Worm (Caenorhabditis elegans): ENCODE results near the gene C50B8.4.

C50B8.4 gene

ce11 chrV:13571714-13572258 is at the start of gene C50B8.4:
C50B8.4 (plus strand) TSS chrV:13572012.
- no peak for TF ChIP-seq W03F9.2 (tag; optimal IDR thresholded peaks at IDR 0.05)
- no peak for TF ChIP-seq dao-5 (tag; optimal IDR thresholded peaks at IDR 0.05)
- no peak for TF ChIP-seq him-1 (tag; optimal IDR thresholded peaks at IDR 0.05)

ce11 chrV:13523194-13523593 is 48.6 kb upstream of the C50B8.4 start, which contains the start of gene R11G10.3:
R11G10.3 (plus strand) TSS chrV:13523494.
- no peak for TF ChIP-seq him-1 (tag; optimal IDR thresholded peaks at IDR 0.05)
- no peak for TF ChIP-seq W03F9.2 (tag; optimal IDR thresholded peaks at IDR 0.05)
- TF ChIP-seq dao-5 (tag; optimal IDR thresholded peaks at IDR 0.05), result no peak

ce11 chrV:13529165-13529564 is 42.6 kb upstream of the C50B8.4 start:
- TF ChIP-seq him-1 (tag; optimal IDR thresholded peaks at IDR 0.05), result no peak
- no peak for TF ChIP-seq W03F9.2 (tag; optimal IDR thresholded peaks at IDR 0.05)
- TF ChIP-seq dao-5 (tag; optimal IDR thresholded peaks at IDR 0.05), result no peak

- TF ChIP-seq him-1 (tag; optimal IDR thresholded peaks at IDR 0.05) (no peak), W03F9.2 (tag; optimal IDR thresholded peaks at IDR 0.05) (no peak)
These were observed 41.1 kb upstream of the C50B8.4 start, which contains the start of gene ttr-44 for ce11 chrV:13530698-13531097. ttr-44 (minus strand) TSS chrV:13530744.

ce11 chrV:13532469-13532868 is 39.3 kb upstream of the C50B8.4 start:
- no peak for TF ChIP-seq W03F9.2 (tag; optimal IDR thresholded peaks at IDR 0.05)
- TF ChIP-seq him-1 (tag; optimal IDR thresholded peaks at IDR 0.05), result no peak
- TF ChIP-seq dao-5 (tag; optimal IDR thresholded peaks at IDR 0.05), result no peak

- TF ChIP-seq dao-5 (tag; optimal IDR thresholded peaks at IDR 0.05), result no peak
- TF ChIP-seq him-1 (tag; optimal IDR thresholded peaks at IDR 0.05), result no peak
- no peak for TF ChIP-seq W03F9.2 (tag; optimal IDR thresholded peaks at IDR 0.05)
These were observed 35.7 kb upstream of the C50B8.4 start, which contains the start of gene frpr-5 for ce11 chrV:13536058-13536579. frpr-5 (minus strand) TSS chrV:13536108.

ce11 chrV:13551601-13552000 is 20.2 kb upstream of the C50B8.4 start, which contains the start of the genes C56A3.4 and C56A3.5:
C56A3.4 (minus strand) TSS chrV:13551754.
C56A3.5 (plus strand) TSS chrV:13551967.
- peak; percentile 54 for TF ChIP-seq W03F9.2 (tag; optimal IDR thresholded peaks at IDR 0.05)
- TF ChIP-seq dao-5 (tag; optimal IDR thresholded peaks at IDR 0.05), result no peak

ce11 chrV:13556297-13556696 is 15.5 kb upstream of the C50B8.4 start, which contains the start of gene C56A3.6:
C56A3.6 (minus strand) TSS chrV:13556397.
- TF ChIP-seq him-1 (tag; optimal IDR thresholded peaks at IDR 0.05) (no peak), dao-5 (tag; optimal IDR thresholded peaks at IDR 0.05) (no peak), W03F9.2 (tag; optimal IDR thresholded peaks at IDR 0.05) (no peak)

ce11 chrV:13556746-13557145 is 15.1 kb upstream of the C50B8.4 start, which contains the start of gene cav-2:
cav-2 (plus strand) TSS chrV:13557104.
- TF ChIP-seq dao-5 (tag; optimal IDR thresholded peaks at IDR 0.05) (no peak), W03F9.2 (tag; optimal IDR thresholded peaks at IDR 0.05) (peak; percentile 84), him-1 (tag; optimal IDR thresholded peaks at IDR 0.05) (peak; percentile 64)

ce11 chrV:13559978-13560377 is 11.8 kb upstream of the C50B8.4 start, which contains the start of gene C56A3.8:
C56A3.8 (plus strand) TSS chrV:13560278.
- no peak for TF ChIP-seq W03F9.2 (tag; optimal IDR thresholded peaks at IDR 0.05)
- no peak for TF ChIP-seq him-1 (tag; optimal IDR thresholded peaks at IDR 0.05)
- TF ChIP-seq dao-5 (tag; optimal IDR thresholded peaks at IDR 0.05), result no peak

- no peak for TF ChIP-seq W03F9.2 (tag; optimal IDR thresholded peaks at IDR 0.05)
These were observed 9.1 kb upstream of the C50B8.4 start for ce11 chrV:13562748-13563147.

ce11 chrV:13563841-13564240 is 8.0 kb upstream of the C50B8.4 start, which contains the start of gene grl-17:
grl-17 (minus strand) TSS chrV:13563941.
- TF ChIP-seq him-1 (tag; optimal IDR thresholded peaks at IDR 0.05) (no peak), dao-5 (tag; optimal IDR thresholded peaks at IDR 0.05) (no peak), W03F9.2 (tag; optimal IDR thresholded peaks at IDR 0.05) (no peak)

- peak; percentile 85 for TF ChIP-seq W03F9.2 (tag; optimal IDR thresholded peaks at IDR 0.05)
- TF ChIP-seq him-1 (tag; optimal IDR thresholded peaks at IDR 0.05), result no peak
These were observed 6.6 kb upstream of the C50B8.4 start for ce11 chrV:13565197-13565596.

- TF ChIP-seq dao-5 (tag; optimal IDR thresholded peaks at IDR 0.05) (no peak), him-1 (tag; optimal IDR thresholded peaks at IDR 0.05) (no peak), W03F9.2 (tag; optimal IDR thresholded peaks at IDR 0.05) (no peak)
These were observed 6.0 kb upstream of the C50B8.4 start, which contains the start of gene slrp-1 for ce11 chrV:13565781-13566180. slrp-1 (plus strand) TSS chrV:13565863.

- TF ChIP-seq dao-5 (tag; optimal IDR thresholded peaks at IDR 0.05), result no peak
- TF ChIP-seq W03F9.2 (tag; optimal IDR thresholded peaks at IDR 0.05), result no peak
- TF ChIP-seq him-1 (tag; optimal IDR thresholded peaks at IDR 0.05), result no peak
These were observed 4.8 kb upstream of the C50B8.4 start for ce11 chrV:13566967-13567366.
